Fruit fly (Drosophila melanogaster) whole organism, embryonic: ENCODE results near the gene CG7601.

Experiments
- CG10267 ChIP-seq: fragments of 200-800 bp; sonication (Bioruptor generic); optimal IDR thresholded peaks from 2 replicates; lab custom pipeline; 2018; ENCODE audit warnings: missing biosample characterization, mild to moderate bottlenecking, missing genetic modification characterization, moderate library complexity
- CG11093 ChIP-seq: fragments of 200-800 bp; sonication (Bioruptor generic); IDR thresholded peaks from 3 replicates; pipeline ENCODE4 v1.3.6; 2022; ENCODE audit warnings: missing biosample characterization, missing genetic modification characterization
- CG11695 ChIP-seq: fragments of 200-800 bp; sonication (Bioruptor generic); IDR thresholded peaks from 3 replicates; pipeline ENCODE4 v1.3.6; 2022; ENCODE audit warnings: missing biosample characterization, missing genetic modification characterization
- CG12104 ChIP-seq: fragments of 200-800 bp; sonication (Bioruptor generic); optimal IDR thresholded peaks from 3 replicates; lab custom pipeline; 2016; ENCODE audit warnings: missing biosample characterization, missing genetic modification characterization
- CG12155 ChIP-seq: fragments of 200-800 bp; sonication (Bioruptor generic); optimal IDR thresholded peaks from 3 replicates; lab custom pipeline; 2016; ENCODE audit warnings: missing biosample characterization, missing genetic modification characterization
- CG12299 ChIP-seq: fragments of 200-800 bp; sonication (Bioruptor generic); optimal IDR thresholded peaks from 2 replicates; lab custom pipeline; 2018; ENCODE audit warnings: missing biosample characterization, mild to moderate bottlenecking, missing genetic modification characterization
- CG12769 ChIP-seq: fragments of 200-800 bp; sonication (Bioruptor generic); optimal IDR thresholded peaks from 2 replicates; lab custom pipeline; 2019; ENCODE audit warnings: missing biosample characterization, mild to moderate bottlenecking, missing genetic modification characterization, moderate library complexity
- CG13123 ChIP-seq: fragments of 200-800 bp; sonication (Bioruptor generic); optimal IDR thresholded peaks from 2 replicates; lab custom pipeline; 2016; ENCODE audit warnings: missing biosample characterization, missing genetic modification characterization
- CG14710 ChIP-seq: fragments of 200-800 bp; sonication (Bioruptor generic); optimal IDR thresholded peaks from 3 replicates; lab custom pipeline; 2019; ENCODE audit warnings: missing biosample characterization, mild to moderate bottlenecking, missing genetic modification characterization, moderate library complexity
- CG15073 ChIP-seq: fragments of 200-800 bp; sonication (Bioruptor generic); optimal IDR thresholded peaks from 2 replicates; lab custom pipeline; 2016; ENCODE audit warnings: missing biosample characterization, missing genetic modification characterization
- CG16863 ChIP-seq: fragments of 200-800 bp; sonication (Bioruptor generic); optimal IDR thresholded peaks from 3 replicates; lab custom pipeline; 2016; ENCODE audit warnings: missing biosample characterization, missing genetic modification characterization
- CG2129 ChIP-seq: fragments of 200-800 bp; sonication (Bioruptor generic); IDR thresholded peaks from 2 replicates; pipeline ENCODE4 v1.3.6; 2022; ENCODE audit warnings: missing biosample characterization, missing genetic modification characterization; ENCODE audit not compliant: partially characterized antibody
- CG3847 ChIP-seq: fragments of 200-800 bp; sonication (Bioruptor generic); IDR thresholded peaks from 2 replicates; pipeline ENCODE4 v1.3.6; 2022; ENCODE audit warnings: missing biosample characterization, missing genetic modification characterization
- CG4328 ChIP-seq: fragments of 200-800 bp; sonication (Bioruptor generic); optimal IDR thresholded peaks from 3 replicates; lab custom pipeline; 2017; ENCODE audit warnings: missing biosample characterization, missing genetic modification reagents, missing genetic modification characterization
- CG4360 ChIP-seq: fragments of 200-800 bp; sonication (Bioruptor generic); IDR thresholded peaks from 2 replicates; pipeline ENCODE4 v1.3.6; 2022; ENCODE audit warnings: missing biosample characterization, missing genetic modification characterization
- CG4424 ChIP-seq: fragments of 200-800 bp; sonication (Bioruptor generic); optimal IDR thresholded peaks from 3 replicates; lab custom pipeline; 2016; ENCODE audit warnings: missing biosample characterization, missing genetic modification characterization
- CG4617 ChIP-seq: fragments of 200-800 bp; sonication (Bioruptor generic); optimal IDR thresholded peaks from 3 replicates; lab custom pipeline; 2016; ENCODE audit warnings: missing biosample characterization, missing genetic modification characterization, borderline replicate concordance
- CG6654 ChIP-seq: fragments of 200-800 bp; sonication (Bioruptor generic); optimal IDR thresholded peaks from 2 replicates; lab custom pipeline; 2017; ENCODE audit warnings: missing biosample characterization, mild to moderate bottlenecking, missing genetic modification characterization
- CG6765 ChIP-seq: fragments of 200-800 bp; sonication (Bioruptor generic); optimal IDR thresholded peaks from 3 replicates; lab custom pipeline; 2017; ENCODE audit warnings: missing biosample characterization, mild to moderate bottlenecking, missing genetic modification characterization
- CG6791 ChIP-seq: fragments of 200-800 bp; sonication (Bioruptor generic); IDR thresholded peaks from 3 replicates; pipeline ENCODE4 v1.3.6; 2022; ENCODE audit warnings: missing biosample characterization, missing genetic modification characterization; ENCODE audit not compliant: partially characterized antibody
- CG6813 ChIP-seq: fragments of 200-800 bp; sonication (Bioruptor generic); optimal IDR thresholded peaks from 2 replicates; lab custom pipeline; 2017; ENCODE audit warnings: missing biosample characterization, missing genetic modification characterization, mild to moderate bottlenecking, moderate library complexity, missing genetic modification reagents
- CG9876 ChIP-seq: fragments of 200-800 bp; sonication (Bioruptor generic); optimal IDR thresholded peaks from 2 replicates; lab custom pipeline; 2016; ENCODE audit warnings: missing biosample characterization, missing genetic modification characterization
- Dp ChIP-seq: fragments of 200-800 bp; sonication (Bioruptor generic); optimal IDR thresholded peaks from 2 replicates; lab custom pipeline; 2018; ENCODE audit warnings: missing biosample characterization, mild to moderate bottlenecking, missing genetic modification characterization, moderate library complexity
- Eip74EF ChIP-seq, 2 experiments: fragments of 200-800 bp in 1 of 2; fragments of >200 bp in 1 of 2; sonication (Bioruptor generic) in 1 of 2; optimal IDR thresholded peaks; 2 replicates each; lab custom pipeline; 2017 to 2019; ENCODE audit warnings: missing biosample characterization in 2 of 2, missing genetic modification characterization in 2 of 2, mild to moderate bottlenecking in 1 of 2, moderate library complexity in 1 of 2
- HHEX ChIP-seq: fragments of 200-800 bp; sonication (Bioruptor generic); optimal IDR thresholded peaks from 3 replicates; lab custom pipeline; 2017; ENCODE audit warnings: missing biosample characterization, mild to moderate bottlenecking, missing genetic modification characterization, missing genetic modification reagents
- Hr51 ChIP-seq, 2 experiments: fragments of 200-800 bp; sonication (Bioruptor generic); optimal IDR thresholded peaks; 2 replicates in 1 of 2; 3 replicates in 1 of 2; lab custom pipeline; 2016 to 2018; ENCODE audit warnings: missing biosample characterization in 2 of 2, missing genetic modification characterization in 2 of 2, mild to moderate bottlenecking in 1 of 2, moderate library complexity in 1 of 2
- Mes4 ChIP-seq: fragments of 200-800 bp; sonication (Bioruptor generic); optimal IDR thresholded peaks from 2 replicates; lab custom pipeline; 2016; ENCODE audit warnings: missing biosample characterization, missing genetic modification characterization
- PHDP ChIP-seq: fragments of 200-800 bp; sonication (Bioruptor generic); optimal IDR thresholded peaks from 3 replicates; lab custom pipeline; 2018; ENCODE audit warnings: missing biosample characterization, mild to moderate bottlenecking, missing genetic modification characterization, moderate library complexity
- Sox102F ChIP-seq: fragments of 200-800 bp; sonication (Bioruptor generic); optimal IDR thresholded peaks from 2 replicates; lab custom pipeline; 2018; ENCODE audit warnings: missing biosample characterization, mild to moderate bottlenecking, missing genetic modification characterization, moderate library complexity
- Spps ChIP-seq: fragments of 200-800 bp; sonication (Bioruptor generic); optimal IDR thresholded peaks from 2 replicates; lab custom pipeline; 2018; ENCODE audit warnings: missing biosample characterization, mild to moderate bottlenecking, missing genetic modification characterization
- Stat92E ChIP-seq, 3 experiments: fragments of >200 bp in 2 of 3; fragments of 200-800 bp in 1 of 3; sonication (Bioruptor generic) in 1 of 3; optimal IDR thresholded peaks; 2 replicates each; lab custom pipeline; 2017 to 2019; ENCODE audit warnings: missing biosample characterization in 3 of 3, missing genetic modification characterization in 3 of 3, mild to moderate bottlenecking in 1 of 3, moderate library complexity in 1 of 3
- Taf1 ChIP-seq: fragments of 200-800 bp; sonication (Bioruptor generic); IDR thresholded peaks from 2 replicates; pipeline ENCODE4 v1.3.6; 2022; ENCODE audit warnings: missing biosample characterization, missing genetic modification characterization
- YL-1 ChIP-seq: fragments of 200-800 bp; sonication (Bioruptor generic); optimal IDR thresholded peaks from 3 replicates; lab custom pipeline; 2017; ENCODE audit warnings: missing biosample characterization, mild to moderate bottlenecking, missing genetic modification characterization
- aop ChIP-seq: fragments of 200-800 bp; sonication (Bioruptor generic); IDR thresholded peaks from 2 replicates; pipeline ENCODE4 v1.3.6; 2022; ENCODE audit warnings: missing biosample characterization, missing genetic modification characterization
- chif ChIP-seq, 2 experiments: fragments of 200-800 bp; sonication (Bioruptor generic); optimal IDR thresholded peaks; 3 replicates each; lab custom pipeline; 2016; ENCODE audit warnings: missing biosample characterization in 2 of 2, missing genetic modification characterization in 2 of 2
- dpn ChIP-seq, 2 experiments: fragments of 200-800 bp; sonication (Bioruptor generic); optimal IDR thresholded peaks; 3 replicates each; lab custom pipeline; 2016; ENCODE audit warnings: missing biosample characterization in 2 of 2, missing genetic modification characterization in 2 of 2
- hbn ChIP-seq: fragments of 200-800 bp; sonication (Bioruptor generic); IDR thresholded peaks from 2 replicates; pipeline ENCODE4 v1.3.6; 2022; ENCODE audit warnings: missing biosample characterization, missing genetic modification characterization; ENCODE audit not compliant: partially characterized antibody
- jigr1 ChIP-seq: fragments of 200-800 bp; sonication (Bioruptor generic); IDR thresholded peaks from 3 replicates; pipeline ENCODE4 v1.3.6; 2022; ENCODE audit warnings: missing biosample characterization, missing genetic modification characterization
- lbe ChIP-seq: fragments of 200-800 bp; sonication (Bioruptor generic); optimal IDR thresholded peaks from 2 replicates; lab custom pipeline; 2016; ENCODE audit warnings: missing biosample characterization, mild to moderate bottlenecking, missing genetic modification characterization
- mam ChIP-seq: fragments of 200-800 bp; sonication (Bioruptor generic); optimal IDR thresholded peaks from 3 replicates; lab custom pipeline; 2016; ENCODE audit warnings: missing biosample characterization, missing genetic modification characterization
- pfk ChIP-seq: fragments of 200-800 bp; sonication (Bioruptor generic); optimal IDR thresholded peaks from 2 replicates; lab custom pipeline; 2018; ENCODE audit warnings: missing biosample characterization, mild to moderate bottlenecking, missing genetic modification characterization, moderate library complexity
- pnt ChIP-seq: fragments of 200-800 bp; sonication (Bioruptor generic); optimal IDR thresholded peaks from 3 replicates; lab custom pipeline; 2016; ENCODE audit warnings: missing biosample characterization, missing genetic modification characterization
- pros ChIP-seq: fragments of 200-800 bp; sonication (Bioruptor generic); optimal IDR thresholded peaks from 3 replicates; lab custom pipeline; 2019; ENCODE audit warnings: missing biosample characterization, mild to moderate bottlenecking, missing genetic modification characterization, moderate library complexity
- schlank ChIP-seq: fragments of 200-800 bp; sonication (Bioruptor generic); optimal IDR thresholded peaks from 2 replicates; lab custom pipeline; 2018; ENCODE audit warnings: missing biosample characterization, mild to moderate bottlenecking, missing genetic modification characterization
- sens-2 ChIP-seq: fragments of 200-800 bp; sonication (Bioruptor generic); IDR thresholded peaks from 2 replicates; pipeline ENCODE4 v1.3.6; 2022; ENCODE audit warnings: missing biosample characterization, missing genetic modification characterization
- so ChIP-seq: fragments of 200-800 bp; sonication (Bioruptor generic); IDR thresholded peaks from 3 replicates; pipeline ENCODE4 v1.3.6; 2022; ENCODE audit warnings: missing biosample characterization, missing genetic modification characterization
- trem ChIP-seq: fragments of 200-800 bp; optimal IDR thresholded peaks from 3 replicates; lab custom pipeline; 2019; ENCODE audit warnings: missing biosample characterization, mild to moderate bottlenecking, missing genetic modification characterization, moderate library complexity
- tx ChIP-seq: fragments of 200-800 bp; sonication (Bioruptor generic); optimal IDR thresholded peaks from 2 replicates; lab custom pipeline; 2016; ENCODE audit warnings: missing biosample characterization, missing genetic modification characterization
- z ChIP-seq: fragments of 200-800 bp; sonication (Bioruptor generic); IDR thresholded peaks from 3 replicates; pipeline ENCODE4 v1.3.6; 2022; ENCODE audit warnings: missing biosample characterization, missing genetic modification characterization

CG7601 gene

dm6 chr3R:29773833-29774324 is 37.3 kb upstream of the CG7601 start (continued):
- TF ChIP-seq CG11093 (GFP tag; lab: Robert Waterston, UW) (peak; percentile 53; the same call in 1 of the 3 replicates), so (GFP tag; lab: Robert Waterston, UW) (peak; percentile 57; the same call in 2 of the 3 replicates), CG13123 (peak; percentile 44), CG3847 (GFP tag; lab: Robert Waterston, UW) (peak; percentile 82), CG11695 (peak; percentile 64), z (GFP tag; lab: Robert Waterston, UW) (no peak), jigr1 (GFP tag; lab: Robert Waterston, UW) (0 out of 3 replicates have a peak, but pooled peaks have one; percentile 38), CG12155 (GFP tag; lab: Kevin White, UChicago) (peak; percentile 88), schlank (tag; lab: Kevin White, UChicago) (peak; percentile 48), trem (tag; lab: Kevin White, UChicago) (no peak), tx (GFP tag; lab: Kevin White, UChicago) (peak; percentile 68), CG10267 (tag; lab: Kevin White, UChicago) (no peak), CG12769 (peak; percentile 90), Hr51 (GFP tag; optimal IDR thresholded peaks at IDR 0.05; lab: Kevin White, UChicago) (peak; percentile 74 to 82), CG6765 (GFP tag; lab: Kevin White, UChicago) (peak; percentile 59), dpn (GFP tag; optimal IDR thresholded peaks at IDR 0.05; lab: Kevin White, UChicago) (peak; percentile 76 to 88), CG15073 (GFP tag; lab: Kevin White, UChicago) (no peak), pnt (peak; percentile 56), CG14710 (tag; lab: Kevin White, UChicago) (no peak), CG4424 (GFP tag; lab: Kevin White, UChicago) (peak; percentile 64), CG6654 (GFP tag; lab: Kevin White, UChicago) (peak; percentile 39), PHDP (peak; percentile 74), Dp (GFP tag; lab: Kevin White, UChicago) (no peak), CG16863 (GFP tag; lab: Kevin White, UChicago) (peak; percentile 68), Taf1 (GFP tag; lab: Robert Waterston, UW) (peak; percentile 80; the same call in 1 of the 2 replicates), CG9876 (GFP tag; lab: Kevin White, UChicago) (no peak), CG6791 (GFP tag; lab: Robert Waterston, UW) (no peak), HHEX (GFP tag; lab: Kevin White, UChicago) (peak; percentile 59), Spps (tag; lab: Kevin White, UChicago) (no peak), Mes4 (GFP tag; lab: Kevin White, UChicago) (peak; percentile 61), pfk (GFP tag; lab: Kevin White, UChicago) (no peak), mam (peak; percentile 84), CG12104 (GFP tag; lab: Kevin White, UChicago) (peak; percentile 64), CG12299 (tag; lab: Kevin White, UChicago) (peak; percentile 12), CG4617 (GFP tag; lab: Kevin White, UChicago) (peak; percentile 19), CG6813 (GFP tag; lab: Kevin White, UChicago) (peak; percentile 63), sens-2 (no peak), chif (GFP tag; optimal IDR thresholded peaks at IDR 0.05; lab: Kevin White, UChicago) (peak; percentile 48 to 72), Sox102F (GFP tag; lab: Kevin White, UChicago) (peak; percentile 77), Stat92E (GFP tag; optimal IDR thresholded peaks at IDR 0.05; lab: Kevin White, UChicago) (no peak), CG2129 (GFP tag; lab: Robert Waterston, UW) (no peak), aop (GFP tag; lab: Robert Waterston, UW) (no peak), hbn (no peak), YL-1 (GFP tag; lab: Kevin White, UChicago) (no peak), Eip74EF (GFP tag; optimal IDR thresholded peaks at IDR 0.05; lab: Kevin White, UChicago) (peak in 1 of 2 experiments; percentile 56), pros (GFP tag; lab: Kevin White, UChicago) (no peak), CG4360 (GFP tag; lab: Robert Waterston, UW) (no peak), lbe (GFP tag; lab: Kevin White, UChicago) (no peak), CG4328 (GFP tag; lab: Kevin White, UChicago) (peak; percentile 5)
